Worm (Caenorhabditis elegans): ENCODE measurements around the gene pct-1.

ce11 chrIV:8144341-8144740 lies 31.9 kb upstream of the pct-1 start:
- TF ChIP-seq elt-3 (tag; optimal IDR thresholded peaks at IDR 0.05): no peak
- TF ChIP-seq skn-1 (tag; optimal IDR thresholded peaks at IDR 0.05): no peak
- TF ChIP-seq ZK546.5 (tag; optimal IDR thresholded peaks at IDR 0.05): no peak

Data from whole organism, L3 larva.